Fruit fly (Drosophila melanogaster) whole organism, embryonic: ENCODE results near the gene CG45011.

ENCODE experiments used
- CG14050 ChIP-seq: fragments of 200-800 bp; sonication (Bioruptor generic); IDR thresholded peaks from 3 replicates; pipeline ENCODE4 v1.3.6; 2022; ENCODE audit warnings: missing biosample characterization, missing genetic modification characterization
- CG6791 ChIP-seq: fragments of 200-800 bp; sonication (Bioruptor generic); IDR thresholded peaks from 3 replicates; pipeline ENCODE4 v1.3.6; 2022; ENCODE audit warnings: missing biosample characterization, missing genetic modification characterization; ENCODE audit not compliant: partially characterized antibody
- CkIIα-i1 ChIP-seq: fragments of 200-800 bp; sonication (Bioruptor generic); IDR thresholded peaks from 2 replicates; pipeline ENCODE4 v1.3.6; 2022; ENCODE audit warnings: missing biosample characterization, missing genetic modification characterization
- Hr78 ChIP-seq, 2 experiments: fragments of 200-800 bp in 1 of 2; fragments of >200 bp in 1 of 2; sonication (Bioruptor generic) in 1 of 2; optimal IDR thresholded peaks; 2 replicates each; lab custom pipeline; 2017 to 2019; ENCODE audit warnings: missing biosample characterization in 2 of 2, missing genetic modification characterization in 2 of 2, mild to moderate bottlenecking in 1 of 2, moderate library complexity in 1 of 2
- MBD-R2 ChIP-seq: fragments of 200-800 bp; sonication (Bioruptor generic); IDR thresholded peaks from 2 replicates; pipeline ENCODE4 v1.3.6; 2022; ENCODE audit warnings: missing biosample characterization, missing genetic modification characterization
- amos ChIP-seq: fragments of 200-800 bp; sonication (Bioruptor generic); IDR thresholded peaks from 2 replicates; pipeline ENCODE4 v1.3.6; 2022; ENCODE audit warnings: missing biosample characterization, missing genetic modification characterization; ENCODE audit not compliant: partially characterized antibody
- dmrt11E ChIP-seq: fragments of 200-800 bp; sonication (Bioruptor generic); optimal IDR thresholded peaks from 3 replicates; lab custom pipeline; 2018; ENCODE audit warnings: missing biosample characterization, mild to moderate bottlenecking, missing genetic modification characterization, moderate library complexity
- gce ChIP-seq: fragments of 200-800 bp; sonication (Bioruptor generic); IDR thresholded peaks from 3 replicates; pipeline ENCODE4 v1.3.6; 2022; ENCODE audit warnings: missing biosample characterization, missing genetic modification characterization
- lola ChIP-seq, 3 experiments: fragments of >200 bp in 2 of 3; fragments of 200-800 bp in 1 of 3; sonication (Bioruptor generic) in 1 of 3; optimal IDR thresholded peaks; 2 replicates each; lab custom pipeline; 2017 to 2019; ENCODE audit warnings: missing biosample characterization in 3 of 3, missing genetic modification characterization in 3 of 3, mild to moderate bottlenecking in 1 of 3, moderate library complexity in 1 of 3
- nom ChIP-seq: fragments of 200-800 bp; sonication (Bioruptor generic); optimal IDR thresholded peaks from 2 replicates; lab custom pipeline; 2017; ENCODE audit warnings: missing biosample characterization, missing genetic modification characterization, mild to moderate bottlenecking, moderate library complexity, missing genetic modification reagents
- tio ChIP-seq: fragments of 200-800 bp; sonication (Bioruptor generic); optimal IDR thresholded peaks from 2 replicates; lab custom pipeline; 2017; ENCODE audit warnings: missing biosample characterization, missing genetic modification characterization, inconsistent platforms

dm6 chr2L:11853130-11853529 is 19.2 kb downstream of the CG45011 start, which contains the start of gene CG42751:
- no peak for TF ChIP-seq Hr78 (GFP tag; optimal IDR thresholded peaks at IDR 0.05; lab: Kevin White, UChicago)
- TF ChIP-seq lola (GFP tag; optimal IDR thresholded peaks at IDR 0.05; lab: Kevin White, UChicago): no peak
- no peak for TF ChIP-seq CG6791 (GFP tag; lab: Robert Waterston, UW)
- no peak for TF ChIP-seq CG14050 (GFP tag; lab: Robert Waterston, UW)
- TF ChIP-seq MBD-R2 (GFP tag; lab: Robert Waterston, UW): no peak
- TF ChIP-seq tio: no peak
- no peak for TF ChIP-seq gce
- no peak for TF ChIP-seq amos (GFP tag; lab: Robert Waterston, UW)
- TF ChIP-seq CkIIα-i1 (GFP tag; lab: Robert Waterston, UW): no peak
- TF ChIP-seq dmrt11E (tag; lab: Kevin White, UChicago): no peak
- TF ChIP-seq nom (GFP tag; lab: Kevin White, UChicago): no peak
